Worm (Caenorhabditis elegans): ENCODE measurements around the gene amt-3.

amt-3 gene

DNA sequence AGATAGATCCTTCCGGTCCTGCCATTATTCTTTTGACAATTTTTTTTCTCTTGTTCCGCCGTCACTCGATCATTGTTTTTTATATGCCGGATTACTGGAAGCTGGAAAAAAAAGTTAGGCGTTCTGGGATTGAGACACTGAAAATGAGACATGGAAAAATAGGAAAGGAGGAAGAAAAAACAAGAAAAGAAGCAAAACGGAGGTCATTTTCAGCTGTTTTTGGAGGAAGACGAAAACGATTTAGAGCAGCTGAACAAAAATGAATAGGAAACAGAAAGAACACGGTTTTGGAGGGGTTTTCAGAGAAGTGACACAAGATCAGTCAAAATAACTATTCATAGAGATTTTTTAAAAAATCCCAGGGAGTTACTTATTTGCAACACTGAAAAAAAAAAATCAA is at the start of gene amt-3:
TSS of gene amt-3 (minus strand) at position 101 of the 400 bp plus-strand sequence.
- TF ChIP-seq F33H1.4 (GFP tag; IDR thresholded peaks at IDR 0.05): no peak
- TF ChIP-seq F23B12.7 (tag; optimal IDR thresholded peaks at IDR 0.05; ENCODE audit: insufficient read depth): no peak
- TF ChIP-seq C17E4.6 (GFP tag; IDR thresholded peaks at IDR 0.05): no peak
- TF ChIP-seq rcor-1 (GFP tag; IDR thresholded peaks at IDR 0.05): no peak
- no peak for TF ChIP-seq cebp-2 (GFP tag; IDR thresholded peaks at IDR 0.05)
- TF ChIP-seq ztf-3 (GFP tag; optimal IDR thresholded peaks at IDR 0.05): no peak
- no peak for TF ChIP-seq lin-35 (GFP tag; optimal IDR thresholded peaks at IDR 0.05)
- no peak for TF ChIP-seq B0019.2 (GFP tag; conservative IDR thresholded peaks at IDR 0.05)
- TF ChIP-seq nfya-2 (GFP tag; IDR thresholded peaks at IDR 0.05): no peak
- TF ChIP-seq zfh-2 (GFP tag; conservative IDR thresholded peaks at IDR 0.05): no peak

DNA sequence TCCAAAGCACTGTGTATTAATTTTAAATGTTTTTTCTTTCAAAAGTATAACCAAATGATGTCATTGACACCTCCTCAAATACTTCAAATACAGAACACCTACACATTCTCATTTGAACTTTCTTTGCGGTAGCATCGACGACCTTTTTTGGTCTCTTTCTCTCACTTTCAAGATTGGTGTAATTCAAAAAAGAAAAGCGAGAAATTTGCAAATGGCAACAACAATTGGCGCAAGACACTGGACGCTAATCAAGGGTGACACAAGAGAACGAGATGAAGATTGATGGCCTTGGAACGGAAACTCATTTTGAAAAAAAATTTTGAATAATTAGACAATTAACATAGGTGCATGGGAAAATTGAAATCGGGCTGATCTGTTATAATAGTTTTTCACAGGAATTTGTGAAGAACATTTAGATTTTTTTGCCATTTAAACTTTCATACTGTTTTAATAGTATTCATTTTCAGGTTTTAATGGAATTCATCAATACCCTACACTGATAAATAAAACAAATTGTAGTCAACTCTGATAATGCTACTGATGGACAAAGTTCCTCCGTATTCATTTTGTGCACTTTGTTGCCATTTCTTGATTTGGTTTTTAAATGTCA is 48.2 kb upstream of the amt-3 start, which contains the start of gene fdgt-2:
TSS of gene fdgt-2 (plus strand) at position 560 of the 610 bp plus-strand sequence.
- TF ChIP-seq Y79H2A.3 (GFP tag; conservative IDR thresholded peaks at IDR 0.05) (no peak), snpc-1.1 (tag; optimal IDR thresholded peaks at IDR 0.05; ENCODE audit: insufficient read depth) (no peak), D2030.7 (GFP tag; IDR thresholded peaks at IDR 0.05) (no peak)

DNA sequence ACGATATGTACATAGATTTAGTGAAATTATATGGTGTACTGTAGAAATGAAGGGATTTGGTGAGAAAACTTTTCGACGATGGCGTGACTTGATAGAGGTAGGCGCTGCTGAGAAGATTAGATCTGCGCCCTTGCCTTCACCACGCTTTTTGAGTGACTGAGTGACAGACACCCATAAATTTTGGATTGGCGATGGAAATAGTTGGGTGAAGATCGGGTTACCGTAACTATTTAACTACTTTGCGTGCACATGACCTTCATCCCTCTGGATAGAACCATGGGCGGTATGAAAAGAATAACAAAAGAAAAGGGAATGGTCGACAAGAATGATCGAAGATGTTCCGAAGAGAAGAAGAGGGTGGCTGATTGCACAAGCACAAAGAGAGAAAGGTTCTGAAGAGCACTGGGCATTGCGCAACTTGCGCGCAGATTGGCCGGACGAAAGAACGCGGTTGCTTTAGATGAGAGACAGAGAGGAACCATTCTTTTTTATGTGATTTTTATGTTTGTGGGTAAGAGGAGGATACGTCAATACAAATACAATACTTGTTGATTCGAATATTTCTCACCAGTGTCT is 46.6 kb upstream of the amt-3 start:
- no peak for TF ChIP-seq ama-1 (optimal IDR thresholded peaks at IDR 0.05)
- no peak for TF ChIP-seq ama-1 (GFP tag; optimal IDR thresholded peaks at IDR 0.05)
- no peak for TF ChIP-seq lir-1 (GFP tag; conservative IDR thresholded peaks at IDR 0.05)
- no peak for TF ChIP-seq F33H1.4 (GFP tag; IDR thresholded peaks at IDR 0.05)
- no peak for TF ChIP-seq ceh-58 (GFP tag; IDR thresholded peaks at IDR 0.05)
- TF ChIP-seq egl-44 (GFP tag; IDR thresholded peaks at IDR 0.05): no peak
- TF ChIP-seq pha-4 (tag; optimal IDR thresholded peaks at IDR 0.05): no peak

DNA sequence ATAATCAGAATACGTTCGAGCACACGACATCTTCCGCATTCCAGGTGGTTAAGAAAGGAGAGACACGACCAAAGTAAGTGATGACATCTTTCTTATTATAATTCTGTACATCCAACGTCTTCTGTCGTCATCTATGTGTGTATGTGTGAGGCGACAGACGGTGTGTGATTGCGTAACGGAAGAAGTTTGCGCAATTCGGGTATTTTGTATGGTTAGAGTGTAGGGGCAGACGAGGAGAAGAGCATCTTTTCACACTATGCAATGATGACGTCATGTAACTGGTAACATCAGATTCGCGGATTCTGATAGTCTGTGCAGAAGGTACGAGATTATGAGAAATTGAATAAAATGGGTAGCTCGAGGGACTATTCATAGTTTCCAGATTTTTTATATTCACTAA is 46.1 kb upstream of the amt-3 start:
- TF ChIP-seq gei-17 (GFP tag; optimal IDR thresholded peaks at IDR 0.05) (no peak), cebp-1 (GFP tag; IDR thresholded peaks at IDR 0.05) (no peak), cebp-1 (tag; optimal IDR thresholded peaks at IDR 0.05) (no peak), F57A8.1 (GFP tag; optimal IDR thresholded peaks at IDR 0.05) (no peak), ekl-4 (GFP tag; IDR thresholded peaks at IDR 0.05) (no peak), hlh-26 (GFP tag; conservative IDR thresholded peaks at IDR 0.05) (no peak), lsl-1 (GFP tag; optimal IDR thresholded peaks at IDR 0.05) (no peak), rec-8 (tag; optimal IDR thresholded peaks at IDR 0.05) (no peak), nhr-120 (GFP tag; IDR thresholded peaks at IDR 0.05) (no peak), mcd-1 (GFP tag; IDR thresholded peaks at IDR 0.05) (no peak), ceh-91 (GFP tag; IDR thresholded peaks at IDR 0.05) (no peak), attf-3 (GFP tag; conservative IDR thresholded peaks at IDR 0.05) (no peak), lir-1 (GFP tag; conservative IDR thresholded peaks at IDR 0.05) (no peak), efl-1 (GFP tag; optimal IDR thresholded peaks at IDR 0.05) (no peak), dpff-1 (tag; optimal IDR thresholded peaks at IDR 0.05) (no peak), zim-3 (tag; optimal IDR thresholded peaks at IDR 0.05) (no peak), akir-1 (GFP tag; optimal IDR thresholded peaks at IDR 0.05) (no peak), B0336.3 (GFP tag; IDR thresholded peaks at IDR 0.05) (no peak), Y53F4B.3 (GFP tag; IDR thresholded peaks at IDR 0.05) (no peak), unc-130 (GFP tag; optimal IDR thresholded peaks at IDR 0.05) (no peak), C06A6.2 (GFP tag; conservative IDR thresholded peaks at IDR 0.05) (no peak)
